Worm (Caenorhabditis elegans): Measurements from ENCODE around the gene bgnt-1.2.

DNA sequence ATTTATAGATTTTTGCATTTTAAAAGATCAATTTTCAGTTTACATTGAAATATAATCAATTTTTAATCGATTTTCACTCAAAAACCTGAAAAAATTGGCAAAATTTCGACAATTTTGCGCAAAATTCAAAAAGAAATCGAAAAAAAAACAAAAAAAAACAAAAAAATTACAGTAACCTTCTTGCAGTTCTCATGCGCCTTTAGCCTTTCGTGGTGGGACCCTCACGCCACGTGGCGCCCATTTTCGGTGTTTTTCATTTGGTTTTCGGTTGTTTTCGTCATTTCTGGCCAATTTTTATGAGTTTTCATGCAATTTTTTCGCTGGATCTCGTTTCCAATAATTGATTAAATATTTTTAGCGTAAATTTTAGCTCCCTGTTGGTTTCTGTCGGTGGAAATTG lies 51.1 kb downstream of the bgnt-1.2 start:
- TF ChIP-seq ceh-43 (GFP tag; optimal IDR thresholded peaks at IDR 0.05) (no peak), bed-3 (GFP tag; optimal IDR thresholded peaks at IDR 0.05) (no peak), ces-1 (GFP tag; optimal IDR thresholded peaks at IDR 0.05) (no peak)
